Fruit fly (Drosophila melanogaster): ENCODE results near the gene Mkp.

Gene Mkp

DNA sequence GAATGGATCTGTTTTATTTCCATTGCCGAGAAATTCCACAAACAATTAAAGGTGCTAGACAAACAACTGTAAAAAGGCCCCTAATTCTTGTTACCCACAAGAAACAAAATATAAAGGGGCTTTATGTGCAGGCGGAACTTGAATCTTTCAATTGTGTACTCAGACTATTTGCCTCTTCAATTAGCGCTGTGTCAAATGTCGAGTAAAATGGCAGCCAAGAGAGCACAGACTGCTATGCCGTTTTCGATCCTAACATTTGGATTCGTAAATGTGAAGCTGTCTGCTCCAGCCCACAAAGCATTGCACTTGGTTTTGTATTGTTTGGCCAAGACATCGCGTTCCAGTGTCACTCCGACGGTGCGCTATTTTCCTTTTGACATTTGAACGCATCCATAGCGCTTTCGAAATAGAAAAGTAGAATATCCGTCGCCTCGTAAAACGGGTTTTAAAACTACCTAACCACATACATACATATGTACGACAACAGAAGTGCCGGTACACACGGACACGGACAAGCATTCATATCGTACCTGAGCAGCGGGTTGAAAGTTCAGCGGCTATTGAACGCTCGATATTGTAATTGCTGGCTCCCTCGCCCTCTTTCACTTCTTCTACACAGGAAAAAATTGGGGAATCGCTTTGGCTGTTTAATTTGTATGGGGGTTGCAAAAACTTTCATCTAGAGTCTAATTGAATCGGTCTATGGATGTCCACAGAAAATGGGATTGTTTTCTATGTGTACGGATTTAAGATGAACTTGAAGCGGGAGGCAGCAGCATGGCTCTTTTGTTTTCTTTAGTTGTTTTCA is 18.2 kb downstream of the Mkp start (continued):
- TF ChIP-seq CG8089 (GFP tag; optimal IDR thresholded peaks at IDR 0.05): no peak
- TF ChIP-seq Side (GFP tag; optimal IDR thresholded peaks at IDR 0.05): peak; percentile 4
- TF ChIP-seq CG7839 (tag; optimal IDR thresholded peaks at IDR 0.05): peak; percentile 25
- TF ChIP-seq CG18262 (tag; optimal IDR thresholded peaks at IDR 0.05): peak; percentile 51
- TF ChIP-seq Kr (GFP tag; optimal IDR thresholded peaks at IDR 0.05): no peak
- TF ChIP-seq gem (tag; optimal IDR thresholded peaks at IDR 0.05): peak; percentile 52
- no peak for TF ChIP-seq HLH4C (GFP tag; IDR thresholded peaks at IDR 0.05; ENCODE audit: partially characterized antibody)
- peak; percentile 25 for TF ChIP-seq NfI (GFP tag; optimal IDR thresholded peaks at IDR 0.05)
- no peak for TF ChIP-seq CG12744 (GFP tag; optimal IDR thresholded peaks at IDR 0.05)
- peak; percentile 40 for TF ChIP-seq CG15601 (tag; optimal IDR thresholded peaks at IDR 0.05)

DNA sequence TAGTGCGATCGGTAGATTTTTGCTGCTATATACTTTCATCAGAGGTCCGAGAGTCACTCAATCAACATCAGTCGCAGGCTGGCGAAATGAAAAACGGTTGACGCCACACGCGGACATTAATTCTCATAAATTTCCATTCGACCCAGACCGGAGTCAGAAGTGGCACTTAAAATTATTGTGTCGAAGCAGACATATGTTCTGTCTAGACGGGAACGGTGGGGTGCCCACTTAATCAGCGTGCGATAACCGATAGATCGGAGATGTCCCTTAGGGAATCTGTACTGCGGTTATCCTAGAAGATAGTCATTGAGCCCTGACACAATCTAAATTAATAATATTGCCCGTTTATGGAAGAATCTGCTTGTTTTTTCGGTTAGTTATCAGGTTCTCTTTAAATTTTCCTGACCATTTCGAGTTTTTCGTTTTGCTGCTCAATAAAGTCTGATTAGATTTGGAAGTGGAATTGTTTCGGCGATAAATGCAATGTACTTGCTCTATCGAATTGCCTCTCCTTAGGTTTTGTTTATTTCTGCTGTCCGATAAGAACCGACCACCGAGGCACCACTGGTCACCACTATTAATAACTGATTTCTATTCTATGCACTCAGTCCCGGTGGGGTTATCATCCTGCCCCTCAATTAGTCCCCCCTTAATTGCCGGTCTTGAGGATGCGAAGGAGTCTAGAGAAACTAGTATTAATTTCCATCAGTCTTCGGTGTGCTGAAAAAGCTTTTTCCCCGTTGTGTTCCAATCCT is 22.3 kb downstream of the Mkp start:
- no peak for TF ChIP-seq tna (GFP tag; IDR thresholded peaks at IDR 0.05; ENCODE audit: partially characterized antibody)
- no peak for TF ChIP-seq CG10209 (GFP tag; optimal IDR thresholded peaks at IDR 0.05)
- TF ChIP-seq mirr (GFP tag; optimal IDR thresholded peaks at IDR 0.05): peak; percentile 68
- peak; percentile 84 for TF ChIP-seq sug (tag; optimal IDR thresholded peaks at IDR 0.05)
- TF ChIP-seq sd (tag; optimal IDR thresholded peaks at IDR 0.05): peak; percentile 33
- TF ChIP-seq Med (GFP tag): peak; percentile 64
- peak in 1 of 3 experiments; percentile 1 for TF ChIP-seq lola (GFP tag; optimal IDR thresholded peaks at IDR 0.05)
- peak; percentile 82 for TF ChIP-seq exex (tag; optimal IDR thresholded peaks at IDR 0.05)
- TF ChIP-seq GATAe (GFP tag; conservative IDR thresholded peaks at IDR 0.05): peak; percentile 39; the same call in 1 of the 2 replicates
- TF ChIP-seq twi (tag; optimal IDR thresholded peaks at IDR 0.05): peak; percentile 88
- TF ChIP-seq CG10462 (GFP tag; optimal IDR thresholded peaks at IDR 0.05): no peak
- TF ChIP-seq chinmo (GFP tag; IDR thresholded peaks at IDR 0.05; ENCODE audit: partially characterized antibody): 0 out of 4 replicates have a peak, but pooled peaks have one; percentile 63
- TF ChIP-seq ci (GFP tag; IDR thresholded peaks at IDR 0.05): 0 out of 3 replicates have a peak, but pooled peaks have one; percentile 18
- peak; percentile 69 for TF ChIP-seq CG7745 (tag; optimal IDR thresholded peaks at IDR 0.05)
- TF ChIP-seq sob (GFP tag; IDR thresholded peaks at IDR 0.05): no peak
- no peak for TF ChIP-seq corto (GFP tag; optimal IDR thresholded peaks at IDR 0.05)
- peak in 1 of 2 experiments; percentile 83 for TF ChIP-seq insv (GFP tag; optimal IDR thresholded peaks at IDR 0.05)
- no peak for TF ChIP-seq CG6689 (GFP tag; IDR thresholded peaks at IDR 0.05)
- peak; percentile 2 for TF ChIP-seq CG12769 (tag; optimal IDR thresholded peaks at IDR 0.05)
- peak; percentile 79 for TF ChIP-seq zen (tag; optimal IDR thresholded peaks at IDR 0.05)
- 0 out of 3 replicates have a peak, but pooled peaks have one; percentile 24 for TF ChIP-seq vnd (GFP tag; IDR thresholded peaks at IDR 0.05; ENCODE audit: partially characterized antibody)
- TF ChIP-seq CG34376 (GFP tag; optimal IDR thresholded peaks at IDR 0.05): peak; percentile 45
- peak; percentile 86 for TF ChIP-seq grn (GFP tag; optimal IDR thresholded peaks at IDR 0.05)
- peak; percentile 69 for TF ChIP-seq sens (GFP tag)

Data from whole organism, embryonic.